Fruit fly (Drosophila melanogaster): ENCODE measurements around the gene bcn92.
A peak's percentile ranks its signal among the peaks of the same experiment; 100 is the strongest.

Gene bcn92

dm6 chrX:2149478-2149877 is at the start of gene bcn92 (continued):
- TF ChIP-seq CG9932 (GFP tag; IDR thresholded peaks at IDR 0.05), result peak; percentile 84
- TF ChIP-seq CG10979 (tag; optimal IDR thresholded peaks at IDR 0.05), result peak; percentile 7
- peak; percentile 24 for TF ChIP-seq CG3281 (GFP tag; optimal IDR thresholded peaks at IDR 0.05)
- TF ChIP-seq Elba2 (GFP tag; optimal IDR thresholded peaks at IDR 0.05), result peak; percentile 92
- TF ChIP-seq Dp (GFP tag; optimal IDR thresholded peaks at IDR 0.05), result peak; percentile 10
- TF ChIP-seq D19B (GFP tag; optimal IDR thresholded peaks at IDR 0.05), result no peak
- peak; percentile 30 for TF ChIP-seq her (GFP tag; optimal IDR thresholded peaks at IDR 0.05)
- TF ChIP-seq ara (GFP tag; IDR thresholded peaks at IDR 0.05), result no peak
- no peak for TF ChIP-seq prd (optimal IDR thresholded peaks at IDR 0.05)
- peak; percentile 49; the same call in 1 of the 3 replicates for TF ChIP-seq prd (GFP tag; IDR thresholded peaks at IDR 0.05)
- peak; percentile 61 for TF ChIP-seq CG30403 (GFP tag; optimal IDR thresholded peaks at IDR 0.05)
- peak; percentile 82 for TF ChIP-seq CG7963 (GFP tag; IDR thresholded peaks at IDR 0.05; ENCODE audit: partially characterized antibody)
- no peak for TF ChIP-seq ro (GFP tag; IDR thresholded peaks at IDR 0.05)
- 0 out of 2 replicates have a peak, but pooled peaks have one; percentile 5 for TF ChIP-seq CG32772 (GFP tag; IDR thresholded peaks at IDR 0.05)
- TF ChIP-seq Max (GFP tag; optimal IDR thresholded peaks at IDR 0.05), result peak; percentile 33
- peak; percentile 96 for TF ChIP-seq CG13287 (GFP tag; IDR thresholded peaks at IDR 0.05; ENCODE audit: partially characterized antibody)
- TF ChIP-seq CG17829 (tag; optimal IDR thresholded peaks at IDR 0.05), result peak; percentile 61
- TF ChIP-seq CG4617 (GFP tag; optimal IDR thresholded peaks at IDR 0.05; ENCODE audit: borderline replicate concordance), result peak; percentile 24
- TF ChIP-seq sqz (GFP tag; optimal IDR thresholded peaks at IDR 0.05), result peak; percentile 19
- no peak for TF ChIP-seq h (optimal IDR thresholded peaks at IDR 0.05)
- TF ChIP-seq da (GFP tag; optimal IDR thresholded peaks at IDR 0.05), result no peak
- peak; percentile 12 for TF ChIP-seq CG8924 (tag; optimal IDR thresholded peaks at IDR 0.05)
- TF ChIP-seq Fer1 (GFP tag; optimal IDR thresholded peaks at IDR 0.05), result peak; percentile 37
- TF ChIP-seq crp (GFP tag; optimal IDR thresholded peaks at IDR 0.05), result peak; percentile 78 to 96
- TF ChIP-seq Meics (GFP tag; optimal IDR thresholded peaks at IDR 0.05), result peak; percentile 37
- peak; percentile 94 for TF ChIP-seq CG16813 (GFP tag; IDR thresholded peaks at IDR 0.05; ENCODE audit: partially characterized antibody)
- no peak; the same call in 2 of the 3 replicates for TF ChIP-seq zfh1 (GFP tag; IDR thresholded peaks at IDR 0.05)
- peak; percentile 69 for TF ChIP-seq pzg (GFP tag; optimal IDR thresholded peaks at IDR 0.05)
- TF ChIP-seq CG12155 (GFP tag; optimal IDR thresholded peaks at IDR 0.05), result peak; percentile 18
- peak; percentile 46 for TF ChIP-seq CG12769 (tag; optimal IDR thresholded peaks at IDR 0.05)
- TF ChIP-seq pros (GFP tag; optimal IDR thresholded peaks at IDR 0.05), result no peak
- peak; percentile 30 for TF ChIP-seq CG7839 (tag; optimal IDR thresholded peaks at IDR 0.05)
- peak; percentile 91 for TF ChIP-seq MBD-R2 (GFP tag; IDR thresholded peaks at IDR 0.05)
- TF ChIP-seq CG9215 (GFP tag; IDR thresholded peaks at IDR 0.05), result no peak
- no peak for TF ChIP-seq CG11696 (GFP tag; IDR thresholded peaks at IDR 0.05)
- peak; percentile 86 for TF ChIP-seq CG2129 (GFP tag; IDR thresholded peaks at IDR 0.05; ENCODE audit: partially characterized antibody)
- TF ChIP-seq gt (GFP tag; IDR thresholded peaks at IDR 0.05), result no peak
- TF ChIP-seq CG1603 (tag; optimal IDR thresholded peaks at IDR 0.05), result peak; percentile 65
- peak; percentile 26 for TF ChIP-seq Sox102F (GFP tag; optimal IDR thresholded peaks at IDR 0.05)
- TF ChIP-seq CG3847 (GFP tag; IDR thresholded peaks at IDR 0.05), result peak; percentile 39
- peak; percentile 19 for TF ChIP-seq ERR (GFP tag; optimal IDR thresholded peaks at IDR 0.05)
- TF ChIP-seq eve (GFP tag; optimal IDR thresholded peaks at IDR 0.05), result no peak
- no peak for TF ChIP-seq CTCF (GFP tag; optimal IDR thresholded peaks at IDR 0.05)
- 0 out of 2 replicates have a peak, but pooled peaks have one; percentile 21 for TF ChIP-seq CG10366 (GFP tag; IDR thresholded peaks at IDR 0.05)
- no peak for TF ChIP-seq D19A (tag; optimal IDR thresholded peaks at IDR 0.05)
- no peak for TF ChIP-seq CG12299 (tag; optimal IDR thresholded peaks at IDR 0.05)
- TF ChIP-seq CG10209 (GFP tag; optimal IDR thresholded peaks at IDR 0.05), result peak; percentile 19
- TF ChIP-seq CG34224 (GFP tag; IDR thresholded peaks at IDR 0.05; ENCODE audit: partially characterized antibody), result peak; percentile 93
- TF ChIP-seq Mad (GFP tag; optimal IDR thresholded peaks at IDR 0.05), result peak; percentile 39
- peak; percentile 19 for TF ChIP-seq CG18262 (tag; optimal IDR thresholded peaks at IDR 0.05)
- TF ChIP-seq p53 (GFP tag; optimal IDR thresholded peaks at IDR 0.05), result no peak
- no peak for TF ChIP-seq CG12219 (GFP tag; optimal IDR thresholded peaks at IDR 0.05)

All from whole organism, embryonic.